Worm (Caenorhabditis elegans) whole organism, L2 larva: ENCODE measurements around the gene cyn-8.

Experiments
- ZK546.5 ChIP-seq: sonication (generic microtip); optimal IDR thresholded peaks from 2 replicates; lab custom pipeline; 2017; ENCODE audit warnings: missing biosample characterization, missing genetic modification characterization
- alr-1 ChIP-seq: fragments of 150-350 bp; optimal IDR thresholded peaks from 2 replicates; lab custom pipeline; 2014; ENCODE audit warnings: missing biosample characterization, missing genetic modification characterization
- ama-1 ChIP-seq: fragments of 150-350 bp; optimal IDR thresholded peaks from 2 replicates; lab custom pipeline; 2018; ENCODE audit warnings: inconsistent platforms
- blmp-1 ChIP-seq: sonication (generic microtip); optimal IDR thresholded peaks from 2 replicates; lab custom pipeline; 2017; ENCODE audit warnings: missing genetic modification characterization, mild to moderate bottlenecking, missing compliant biosample characterization, antibody characterized with exemption, moderate library complexity; ENCODE audit not compliant: insufficient read depth
- ceh-16 ChIP-seq: fragments of 150-350 bp; optimal IDR thresholded peaks from 2 replicates; lab custom pipeline; 2014; ENCODE audit warnings: missing biosample characterization, missing genetic modification characterization
- egl-27 ChIP-seq: sonication (generic microtip); optimal IDR thresholded peaks from 3 replicates; lab custom pipeline; 2017; ENCODE audit warnings: missing biosample characterization, missing genetic modification reagents, missing genetic modification characterization
- lin-11 ChIP-seq: fragments of 150-350 bp; sonication (generic microtip); optimal IDR thresholded peaks from 2 replicates; lab custom pipeline; 2014; ENCODE audit warnings: missing biosample characterization, missing genetic modification characterization, inconsistent platforms, mixed read lengths
- lin-39 ChIP-seq: fragments of 150-350 bp; optimal IDR thresholded peaks from 2 replicates; lab custom pipeline; 2014; ENCODE audit warnings: missing biosample characterization, missing genetic modification reagents, missing genetic modification characterization
- nhr-12 ChIP-seq: fragments of 150-350 bp; optimal IDR thresholded peaks from 2 replicates; lab custom pipeline; 2014; ENCODE audit warnings: missing biosample characterization, missing genetic modification characterization
- nhr-237 ChIP-seq: fragments of 150-350 bp; optimal IDR thresholded peaks from 2 replicates; lab custom pipeline; 2014; ENCODE audit warnings: missing biosample characterization, missing genetic modification characterization
- nhr-25 ChIP-seq: fragments of 150-350 bp; sonication (generic microtip); optimal IDR thresholded peaks from 3 replicates; lab custom pipeline; 2014; ENCODE audit warnings: missing biosample characterization, missing genetic modification characterization
- skn-1 ChIP-seq: sonication (generic microtip); optimal IDR thresholded peaks from 2 replicates; lab custom pipeline; 2017; ENCODE audit warnings: missing biosample characterization, missing genetic modification characterization
- unc-62 ChIP-seq: fragments of 150-350 bp; optimal IDR thresholded peaks from 2 replicates; lab custom pipeline; 2014; ENCODE audit warnings: missing biosample characterization, missing genetic modification reagents, missing genetic modification characterization

- no peak for TF ChIP-seq blmp-1 (tag; lab: Kevin White, UChicago)
- no peak for TF ChIP-seq lin-11 (tag; lab: Kevin White, UChicago)
- TF ChIP-seq ZK546.5 = no peak
- no peak for TF ChIP-seq nhr-237 (tag; lab: Kevin White, UChicago)
- no peak for TF ChIP-seq egl-27 (tag; lab: Kevin White, UChicago)
- no peak for TF ChIP-seq alr-1 (tag; lab: Kevin White, UChicago)
- TF ChIP-seq ama-1 (lab: Kevin White, UChicago) = no peak
- TF ChIP-seq lin-39 = no peak
- TF ChIP-seq ceh-16 (tag; lab: Kevin White, UChicago) = no peak
- no peak for TF ChIP-seq nhr-12 (tag; lab: Kevin White, UChicago)
- TF ChIP-seq unc-62 = no peak
- no peak for TF ChIP-seq nhr-25 (tag; lab: Kevin White, UChicago)
- TF ChIP-seq skn-1 (tag; lab: Kevin White, UChicago) = no peak
These were observed 33.0 kb downstream of the cyn-8 start for ce11 chrX:8944078-8944477.
